Fruit fly (Drosophila melanogaster): ENCODE measurements around the gene CG42238.

Gene CG42238

dm6 chr2L:21038723-21039122, 13.2 kb downstream of the CG42238 start (continued):
- TF ChIP-seq CG9437 (GFP tag; optimal IDR thresholded peaks at IDR 0.05), result peak; percentile 18
- TF ChIP-seq CG8281 (tag; optimal IDR thresholded peaks at IDR 0.05), result peak; percentile 50
- TF ChIP-seq CG6272 (GFP tag; IDR thresholded peaks at IDR 0.05), result no peak
- peak; percentile 9 for TF ChIP-seq CG11723 (GFP tag; optimal IDR thresholded peaks at IDR 0.05)
- TF ChIP-seq twi (tag; optimal IDR thresholded peaks at IDR 0.05), result no peak
- no peak for TF ChIP-seq CG34422 (GFP tag; IDR thresholded peaks at IDR 0.05)
- TF ChIP-seq CG13775 (GFP tag; optimal IDR thresholded peaks at IDR 0.05), result peak; percentile 41
- TF ChIP-seq CG15269 (tag; optimal IDR thresholded peaks at IDR 0.05), result peak; percentile 72
- no peak for TF ChIP-seq CG17186 (GFP tag; optimal IDR thresholded peaks at IDR 0.05)
- TF ChIP-seq bigmax (GFP tag; optimal IDR thresholded peaks at IDR 0.05), result no peak
- TF ChIP-seq disco-r (GFP tag; optimal IDR thresholded peaks at IDR 0.05), result no peak
- peak; percentile 70 for TF ChIP-seq Sox102F (GFP tag; optimal IDR thresholded peaks at IDR 0.05)
- peak; percentile 33 for TF ChIP-seq CG11398 (GFP tag; optimal IDR thresholded peaks at IDR 0.05)
- peak; percentile 49 for TF ChIP-seq Atf-2 (GFP tag; optimal IDR thresholded peaks at IDR 0.05)
- TF ChIP-seq Ptx1 (GFP tag; IDR thresholded peaks at IDR 0.05), result peak; percentile 60
- no peak for TF ChIP-seq hkb (optimal IDR thresholded peaks at IDR 0.05)
- peak; percentile 81 for TF ChIP-seq hkb (GFP tag; IDR thresholded peaks at IDR 0.05)
- peak; percentile 41; the same call in 1 of the 2 replicates for TF ChIP-seq Ada2b (GFP tag; IDR thresholded peaks at IDR 0.05)
- no peak for TF ChIP-seq sr (GFP tag; IDR thresholded peaks at IDR 0.05)
- peak; percentile 13 for TF ChIP-seq CG12744 (GFP tag; optimal IDR thresholded peaks at IDR 0.05)
- peak; percentile 45 for TF ChIP-seq CG10462 (GFP tag; optimal IDR thresholded peaks at IDR 0.05)
- peak; percentile 55; the same call in 1 of the 2 replicates for TF ChIP-seq CG14667 (GFP tag; IDR thresholded peaks at IDR 0.05)
- TF ChIP-seq zf30C (GFP tag; optimal IDR thresholded peaks at IDR 0.05), result no peak
- TF ChIP-seq CG3065 (GFP tag; optimal IDR thresholded peaks at IDR 0.05), result no peak
- no peak for TF ChIP-seq ash1 (GFP tag; optimal IDR thresholded peaks at IDR 0.05)
- no peak for TF ChIP-seq CG33557 (GFP tag; optimal IDR thresholded peaks at IDR 0.05)
- TF ChIP-seq gt (GFP tag; IDR thresholded peaks at IDR 0.05), result no peak
- TF ChIP-seq repo (GFP tag; optimal IDR thresholded peaks at IDR 0.05), result peak; percentile 5
- no peak for TF ChIP-seq CG8765 (GFP tag; IDR thresholded peaks at IDR 0.05)
- no peak for TF ChIP-seq CG34224 (GFP tag; IDR thresholded peaks at IDR 0.05; ENCODE audit: partially characterized antibody)
- TF ChIP-seq CG14965 (GFP tag; optimal IDR thresholded peaks at IDR 0.05; ENCODE audit: borderline replicate concordance), result no peak
- no peak for TF ChIP-seq crol (GFP tag; IDR thresholded peaks at IDR 0.05)
- no peak for TF ChIP-seq peb (GFP tag; IDR thresholded peaks at IDR 0.05)
- TF ChIP-seq CG9817 (tag; optimal IDR thresholded peaks at IDR 0.05), result peak; percentile 47
- peak; percentile 54 for TF ChIP-seq en (GFP tag; optimal IDR thresholded peaks at IDR 0.05)
- TF ChIP-seq gro (GFP tag; optimal IDR thresholded peaks at IDR 0.05), result peak; percentile 51
- TF ChIP-seq Sox100B (GFP tag; optimal IDR thresholded peaks at IDR 0.05), result peak; percentile 43
- TF ChIP-seq NFAT (GFP tag; IDR thresholded peaks at IDR 0.05), result no peak
- TF ChIP-seq dpn (GFP tag; optimal IDR thresholded peaks at IDR 0.05), result peak; percentile 64 to 66
- TF ChIP-seq Rx (GFP tag; IDR thresholded peaks at IDR 0.05), result peak; percentile 36; the same call in 1 of the 2 replicates
- TF ChIP-seq pum (GFP tag; optimal IDR thresholded peaks at IDR 0.05), result no peak
- TF ChIP-seq Gsc (GFP tag; IDR thresholded peaks at IDR 0.05), result no peak
- TF ChIP-seq CG18262 (tag; optimal IDR thresholded peaks at IDR 0.05), result peak; percentile 56
- TF ChIP-seq CG7786 (GFP tag; optimal IDR thresholded peaks at IDR 0.05), result peak; percentile 46
- peak; percentile 65 for TF ChIP-seq mam (GFP tag; optimal IDR thresholded peaks at IDR 0.05)
- peak; percentile 16 for TF ChIP-seq CG1647 (GFP tag; optimal IDR thresholded peaks at IDR 0.05)
- peak; percentile 59 for TF ChIP-seq CG9727 (GFP tag; optimal IDR thresholded peaks at IDR 0.05)
- peak; percentile 78 for TF ChIP-seq CG2889 (GFP tag; IDR thresholded peaks at IDR 0.05)
- TF ChIP-seq emc (GFP tag; optimal IDR thresholded peaks at IDR 0.05), result no peak
- no peak for TF ChIP-seq CG4328 (GFP tag; optimal IDR thresholded peaks at IDR 0.05)
- TF ChIP-seq lilli (GFP tag; optimal IDR thresholded peaks at IDR 0.05), result peak; percentile 72
- TF ChIP-seq CG11695 (GFP tag; IDR thresholded peaks at IDR 0.05), result peak; percentile 80
- TF ChIP-seq sens (GFP tag), result peak; percentile 92
